Fruit fly (Drosophila melanogaster): Measurements from ENCODE around the gene CG14322.

The CG14322 gene

DNA sequence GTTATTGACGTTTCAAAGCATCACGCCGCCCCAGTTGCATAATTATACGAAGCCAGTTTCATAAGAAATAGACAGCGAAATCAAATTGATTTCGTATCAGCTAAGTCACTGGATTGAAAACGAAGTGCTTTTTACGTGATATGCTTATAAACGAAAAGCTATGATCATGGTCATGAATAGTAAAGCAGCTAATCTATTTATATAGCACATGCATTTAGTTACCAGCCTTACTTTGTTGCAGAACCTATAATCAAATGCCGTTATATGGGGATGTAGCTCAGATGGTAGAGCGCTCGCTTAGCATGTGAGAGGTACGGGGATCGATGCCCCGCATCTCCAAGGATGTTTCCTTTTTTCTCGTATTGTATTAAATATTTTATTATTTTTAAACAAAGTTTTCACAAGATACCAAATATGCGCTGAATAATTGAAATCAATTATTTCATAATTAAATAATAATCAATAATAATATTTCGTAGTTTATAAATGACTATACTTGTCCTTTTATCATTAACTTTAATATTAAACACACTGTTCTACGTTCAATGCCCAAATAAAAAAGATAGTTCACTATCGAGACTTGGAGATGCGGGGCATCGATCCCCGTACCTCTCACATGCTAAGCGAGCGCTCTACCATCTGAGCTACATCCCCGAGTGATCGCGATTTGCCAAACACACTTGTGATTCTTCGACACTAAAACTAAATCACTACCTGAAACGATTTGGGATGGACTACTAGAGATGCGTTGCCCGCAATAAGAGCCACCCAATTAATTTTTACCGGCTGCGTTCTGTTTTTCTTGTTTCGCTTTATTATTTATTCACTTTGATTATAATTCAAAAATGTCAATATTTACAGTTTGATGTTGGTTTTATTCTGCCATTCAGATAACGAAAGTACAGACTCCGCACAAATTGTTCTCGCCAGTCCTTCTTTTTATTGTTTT is 1.1 kb upstream of the CG14322 start (continued):
- no peak for TF ChIP-seq CG10147 (GFP tag; optimal IDR thresholded peaks at IDR 0.05)
- no peak for TF ChIP-seq crol (GFP tag; IDR thresholded peaks at IDR 0.05)
- TF ChIP-seq CG13296 (GFP tag; optimal IDR thresholded peaks at IDR 0.05): no peak
- TF ChIP-seq z (GFP tag; IDR thresholded peaks at IDR 0.05): 0 out of 3 replicates have a peak, but pooled peaks have one; percentile 21
- peak; percentile 70 for TF ChIP-seq Sry-β (GFP tag; optimal IDR thresholded peaks at IDR 0.05)
- TF ChIP-seq CG11456 (GFP tag; IDR thresholded peaks at IDR 0.05): no peak
- TF ChIP-seq lbe (GFP tag; optimal IDR thresholded peaks at IDR 0.05): no peak
- no peak for TF ChIP-seq CG7987 (GFP tag; optimal IDR thresholded peaks at IDR 0.05)
- no peak for TF ChIP-seq CG10979 (tag; optimal IDR thresholded peaks at IDR 0.05)
- TF ChIP-seq CG14441 (GFP tag; IDR thresholded peaks at IDR 0.05): no peak
- no peak for TF ChIP-seq Usf (GFP tag; optimal IDR thresholded peaks at IDR 0.05)
- no peak for TF ChIP-seq CG2678 (tag; optimal IDR thresholded peaks at IDR 0.05)
- peak; percentile 64; the same call in 1 of the 3 replicates for TF ChIP-seq CG7963 (GFP tag; IDR thresholded peaks at IDR 0.05; ENCODE audit: partially characterized antibody)
- TF ChIP-seq maf-S (GFP tag; optimal IDR thresholded peaks at IDR 0.05): no peak
- TF ChIP-seq CG4360 (GFP tag; IDR thresholded peaks at IDR 0.05): no peak
- TF ChIP-seq CG13775 (GFP tag; optimal IDR thresholded peaks at IDR 0.05): no peak
- TF ChIP-seq CG3281 (GFP tag; optimal IDR thresholded peaks at IDR 0.05): no peak
- no peak for TF ChIP-seq Aef1 (GFP tag; IDR thresholded peaks at IDR 0.05)
- no peak for TF ChIP-seq CG3847 (GFP tag; IDR thresholded peaks at IDR 0.05)
- TF ChIP-seq Atf6 (GFP tag; IDR thresholded peaks at IDR 0.05): no peak
- TF ChIP-seq bowl (GFP tag; IDR thresholded peaks at IDR 0.05): no peak
- TF ChIP-seq Neu2 (GFP tag; optimal IDR thresholded peaks at IDR 0.05; ENCODE audit: borderline replicate concordance): no peak
- TF ChIP-seq Poxn (GFP tag; IDR thresholded peaks at IDR 0.05): no peak
- no peak for TF ChIP-seq unc-4 (GFP tag; IDR thresholded peaks at IDR 0.05; ENCODE audit: partially characterized antibody)
- TF ChIP-seq CG33557 (GFP tag; optimal IDR thresholded peaks at IDR 0.05): no peak
- TF ChIP-seq CG8281 (tag; optimal IDR thresholded peaks at IDR 0.05): no peak
- TF ChIP-seq H2.0 (GFP tag; IDR thresholded peaks at IDR 0.05): no peak
- TF ChIP-seq CG10959 (GFP tag; IDR thresholded peaks at IDR 0.05): no peak
- TF ChIP-seq HLH54F (GFP tag; optimal IDR thresholded peaks at IDR 0.05): no peak
- peak; percentile 55; the same call in 2 of the 3 replicates for TF ChIP-seq knrl (GFP tag; IDR thresholded peaks at IDR 0.05; ENCODE audit: partially characterized antibody)
- TF ChIP-seq CG10431 (GFP tag; optimal IDR thresholded peaks at IDR 0.05): no peak
- TF ChIP-seq Doc2 (GFP tag; IDR thresholded peaks at IDR 0.05): no peak
- no peak for TF ChIP-seq CG4820 (GFP tag; optimal IDR thresholded peaks at IDR 0.05)
- no peak for TF ChIP-seq stwl (tag; optimal IDR thresholded peaks at IDR 0.05)
- TF ChIP-seq Nf-YB (GFP tag; optimal IDR thresholded peaks at IDR 0.05): no peak
- no peak for TF ChIP-seq fu2 (GFP tag; optimal IDR thresholded peaks at IDR 0.05)
- no peak for TF ChIP-seq Taf1 (GFP tag; IDR thresholded peaks at IDR 0.05)
- TF ChIP-seq E2f2 (GFP tag; IDR thresholded peaks at IDR 0.05): no peak
- TF ChIP-seq fd96Cb (tag; optimal IDR thresholded peaks at IDR 0.05): no peak
- TF ChIP-seq otp (GFP tag; IDR thresholded peaks at IDR 0.05): no peak
- no peak for TF ChIP-seq CG12104 (GFP tag; optimal IDR thresholded peaks at IDR 0.05)
- TF ChIP-seq gem (tag; optimal IDR thresholded peaks at IDR 0.05): no peak
- no peak for TF ChIP-seq CG11093 (GFP tag; IDR thresholded peaks at IDR 0.05)
- TF ChIP-seq Abd-B (GFP tag; optimal IDR thresholded peaks at IDR 0.05): no peak
- peak; percentile 6 for TF ChIP-seq Ets97D (GFP tag; optimal IDR thresholded peaks at IDR 0.05)
- TF ChIP-seq stc (GFP tag; IDR thresholded peaks at IDR 0.05): no peak
- no peak for TF ChIP-seq CG7372 (GFP tag; IDR thresholded peaks at IDR 0.05)
- TF ChIP-seq CHES-1-like (GFP tag; optimal IDR thresholded peaks at IDR 0.05): no peak
- TF ChIP-seq chn (GFP tag; optimal IDR thresholded peaks at IDR 0.05): no peak
